Worm (Caenorhabditis elegans): Measurements from ENCODE around the gene dmsr-8.
A peak's percentile ranks its signal among the peaks of the same experiment; 100 is the strongest.

dmsr-8 gene

DNA sequence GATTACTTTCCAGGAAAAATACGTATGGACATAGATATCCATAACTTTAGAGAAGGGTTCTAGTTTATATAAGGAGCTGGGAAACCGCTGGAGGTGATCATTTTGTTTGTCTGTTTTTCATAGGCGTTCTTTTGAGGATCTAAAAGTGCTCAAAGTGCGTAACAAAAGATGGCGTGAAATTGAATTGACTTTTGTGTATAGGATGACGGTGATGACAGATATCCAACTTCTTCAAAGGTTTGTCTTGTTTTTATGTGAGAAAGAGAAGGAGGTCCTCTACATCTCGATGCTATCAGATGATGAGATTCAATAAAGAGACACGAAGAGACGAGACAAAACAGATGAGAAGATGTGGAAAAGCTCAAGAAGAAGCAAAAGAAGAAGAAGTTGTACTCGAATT is 2.5 kb upstream of the dmsr-8 start:
- TF ChIP-seq nhr-11 (tag; optimal IDR thresholded peaks at IDR 0.05) (no peak), sma-9 (GFP tag; optimal IDR thresholded peaks at IDR 0.05) (no peak), sma-9 (tag; optimal IDR thresholded peaks at IDR 0.05) (no peak), ama-1 (optimal IDR thresholded peaks at IDR 0.05) (no peak), egl-27 (tag; optimal IDR thresholded peaks at IDR 0.05) (no peak), elt-3 (tag; optimal IDR thresholded peaks at IDR 0.05) (no peak), crh-2 (tag; optimal IDR thresholded peaks at IDR 0.05) (no peak), snpc-4 (tag; optimal IDR thresholded peaks at IDR 0.05) (no peak), mdl-1 (tag; optimal IDR thresholded peaks at IDR 0.05) (no peak), alr-1 (tag; optimal IDR thresholded peaks at IDR 0.05) (no peak), nhr-129 (tag; optimal IDR thresholded peaks at IDR 0.05) (no peak)

DNA sequence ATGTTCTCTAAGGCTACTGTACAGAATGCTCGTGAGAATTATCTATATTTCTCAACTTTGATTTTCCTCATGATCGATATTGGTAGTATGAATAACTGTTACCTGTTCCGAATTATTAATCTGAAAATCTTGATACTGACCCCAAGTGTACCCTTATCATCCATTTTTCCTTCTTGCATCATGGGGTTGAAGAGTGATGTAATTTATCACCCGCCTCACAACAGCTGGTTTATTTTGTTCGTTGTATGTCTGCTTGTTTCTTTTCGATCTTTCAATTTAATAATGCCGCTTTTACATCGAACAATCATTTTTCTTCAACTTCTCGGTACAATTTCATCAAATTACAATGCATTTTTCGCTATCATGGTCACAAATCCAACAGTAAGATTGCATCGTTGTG is 5.3 kb downstream of the dmsr-8 start, which contains the start of gene C35A5.6:
C35A5.6 (plus strand) TSS at position 283 of the 400 bp plus-strand sequence.
- TF ChIP-seq nhr-129 (tag; optimal IDR thresholded peaks at IDR 0.05), result peak; percentile 99
- no peak for TF ChIP-seq nhr-10 (tag; optimal IDR thresholded peaks at IDR 0.05)
- TF ChIP-seq dmd-4 (tag; optimal IDR thresholded peaks at IDR 0.05), result no peak
- no peak for TF ChIP-seq blmp-1 (tag; optimal IDR thresholded peaks at IDR 0.05; ENCODE audit: insufficient read depth)
- peak; percentile 34 for TF ChIP-seq nhr-25 (tag; optimal IDR thresholded peaks at IDR 0.05)

DNA sequence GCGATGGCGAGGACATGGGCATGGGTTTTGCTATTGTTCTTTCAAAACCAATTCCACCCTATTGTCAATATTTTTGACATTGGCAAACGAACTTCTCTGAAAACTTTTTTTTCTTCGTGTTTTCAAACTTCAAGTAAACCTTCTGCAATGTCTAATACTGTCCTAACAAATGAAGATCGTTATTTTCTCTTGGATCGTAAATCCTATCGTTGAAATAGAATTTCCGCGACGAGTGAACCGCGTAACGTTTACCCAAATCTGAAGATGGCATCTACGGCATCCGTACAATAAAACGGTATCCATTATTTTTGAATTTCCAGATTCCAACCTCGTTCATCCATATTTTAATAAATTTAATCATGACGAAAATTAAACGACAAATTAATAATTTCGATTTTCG is 8.6 kb downstream of the dmsr-8 start, which contains the start of gene C35A5.5:
C35A5.5 (plus strand) TSS at position 301 of the 400 bp plus-strand sequence.
- no peak for TF ChIP-seq unc-39 (tag; optimal IDR thresholded peaks at IDR 0.05)
- no peak for TF ChIP-seq unc-55 (GFP tag; optimal IDR thresholded peaks at IDR 0.05)
- TF ChIP-seq mbf-1 (tag; optimal IDR thresholded peaks at IDR 0.05), result no peak
- no peak for TF ChIP-seq snpc-4 (tag; optimal IDR thresholded peaks at IDR 0.05)
- no peak for TF ChIP-seq mdl-1 (tag; optimal IDR thresholded peaks at IDR 0.05)
- TF ChIP-seq nhr-237 (tag; optimal IDR thresholded peaks at IDR 0.05), result no peak
- no peak for TF ChIP-seq ceh-82 (tag; optimal IDR thresholded peaks at IDR 0.05)
- TF ChIP-seq unc-62 (GFP tag; optimal IDR thresholded peaks at IDR 0.05), result no peak
- TF ChIP-seq sma-3 (GFP tag; optimal IDR thresholded peaks at IDR 0.05), result no peak
- TF ChIP-seq elt-3 (tag; optimal IDR thresholded peaks at IDR 0.05), result no peak
- no peak for TF ChIP-seq peb-1 (tag; optimal IDR thresholded peaks at IDR 0.05)
- TF ChIP-seq nhr-77 (tag; optimal IDR thresholded peaks at IDR 0.05), result no peak
- TF ChIP-seq lin-11 (tag; optimal IDR thresholded peaks at IDR 0.05), result no peak

DNA sequence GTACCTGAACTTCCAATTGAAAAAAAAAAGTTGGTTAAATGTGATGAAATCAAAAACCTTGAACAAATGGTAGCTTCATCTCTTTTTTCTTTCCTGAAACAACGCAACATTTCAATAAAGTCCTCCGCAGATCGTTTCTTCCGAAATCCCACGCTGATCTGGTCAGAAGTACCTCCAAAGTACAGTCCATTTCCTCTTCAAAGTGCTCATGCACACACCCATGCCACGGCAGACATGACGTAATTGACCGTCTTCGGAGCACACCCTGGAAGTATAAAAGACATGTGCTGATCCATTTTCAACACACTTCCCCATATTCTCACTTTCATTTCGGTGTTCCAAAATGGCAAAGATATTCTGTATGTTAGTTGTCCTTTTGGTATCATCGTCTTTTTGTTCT is 10.3 kb downstream of the dmsr-8 start, which contains the start of gene C35A5.10:
C35A5.10 (plus strand) TSS at position 301 of the 400 bp plus-strand sequence.
- TF ChIP-seq aly-2 (tag; optimal IDR thresholded peaks at IDR 0.05), result no peak
- no peak for TF ChIP-seq lsy-2 (tag; optimal IDR thresholded peaks at IDR 0.05)
- no peak for TF ChIP-seq gmeb-1 (tag; optimal IDR thresholded peaks at IDR 0.05)
- TF ChIP-seq ZK546.5 (tag; optimal IDR thresholded peaks at IDR 0.05), result no peak
- TF ChIP-seq mab-5 (tag; optimal IDR thresholded peaks at IDR 0.05), result no peak
- no peak for TF ChIP-seq ama-1 (optimal IDR thresholded peaks at IDR 0.05)
- no peak for TF ChIP-seq fos-1 (tag; optimal IDR thresholded peaks at IDR 0.05)
- TF ChIP-seq nhr-12 (tag; optimal IDR thresholded peaks at IDR 0.05), result no peak
- TF ChIP-seq ztf-11 (tag; optimal IDR thresholded peaks at IDR 0.05), result no peak
- TF ChIP-seq F13H6.1 (tag; optimal IDR thresholded peaks at IDR 0.05), result no peak

ce11 chrV:10503011-10503410 is 11.2 kb downstream of the dmsr-8 start, which contains the start of gene C35A5.11:
Gene C35A5.11, minus strand, starts transcription at chrV:10503111.
- TF ChIP-seq fos-1 (tag; optimal IDR thresholded peaks at IDR 0.05), result no peak
- TF ChIP-seq ceh-82 (tag; optimal IDR thresholded peaks at IDR 0.05), result no peak
- TF ChIP-seq egl-27 (tag; optimal IDR thresholded peaks at IDR 0.05), result no peak
- TF ChIP-seq nhr-237 (tag; optimal IDR thresholded peaks at IDR 0.05), result no peak
- TF ChIP-seq aly-2 (tag; optimal IDR thresholded peaks at IDR 0.05), result no peak
- no peak for TF ChIP-seq ztf-11 (tag; optimal IDR thresholded peaks at IDR 0.05)
- no peak for TF ChIP-seq nhr-11 (tag; optimal IDR thresholded peaks at IDR 0.05)
- TF ChIP-seq ama-1 (optimal IDR thresholded peaks at IDR 0.05), result no peak
- TF ChIP-seq R02D3.7 (tag; optimal IDR thresholded peaks at IDR 0.05), result no peak
- no peak for TF ChIP-seq nhr-12 (tag; optimal IDR thresholded peaks at IDR 0.05)
- no peak for TF ChIP-seq sma-9 (GFP tag; optimal IDR thresholded peaks at IDR 0.05)
- no peak for TF ChIP-seq sma-9 (tag; optimal IDR thresholded peaks at IDR 0.05)
- no peak for TF ChIP-seq ztf-4 (tag; optimal IDR thresholded peaks at IDR 0.05)
- no peak for TF ChIP-seq dmd-4 (tag; optimal IDR thresholded peaks at IDR 0.05)
- no peak for TF ChIP-seq unc-62 (GFP tag; optimal IDR thresholded peaks at IDR 0.05)
- no peak for TF ChIP-seq C34F6.9 (tag; optimal IDR thresholded peaks at IDR 0.05)
- no peak for TF ChIP-seq lin-39 (tag; optimal IDR thresholded peaks at IDR 0.05)
- no peak for TF ChIP-seq gmeb-1 (tag; optimal IDR thresholded peaks at IDR 0.05)
- TF ChIP-seq crh-2 (tag; optimal IDR thresholded peaks at IDR 0.05), result no peak
- no peak for TF ChIP-seq snpc-4 (tag; optimal IDR thresholded peaks at IDR 0.05)
